Fruit fly (Drosophila melanogaster): ENCODE measurements around the gene CG9356.

CG9356 gene

DNA sequence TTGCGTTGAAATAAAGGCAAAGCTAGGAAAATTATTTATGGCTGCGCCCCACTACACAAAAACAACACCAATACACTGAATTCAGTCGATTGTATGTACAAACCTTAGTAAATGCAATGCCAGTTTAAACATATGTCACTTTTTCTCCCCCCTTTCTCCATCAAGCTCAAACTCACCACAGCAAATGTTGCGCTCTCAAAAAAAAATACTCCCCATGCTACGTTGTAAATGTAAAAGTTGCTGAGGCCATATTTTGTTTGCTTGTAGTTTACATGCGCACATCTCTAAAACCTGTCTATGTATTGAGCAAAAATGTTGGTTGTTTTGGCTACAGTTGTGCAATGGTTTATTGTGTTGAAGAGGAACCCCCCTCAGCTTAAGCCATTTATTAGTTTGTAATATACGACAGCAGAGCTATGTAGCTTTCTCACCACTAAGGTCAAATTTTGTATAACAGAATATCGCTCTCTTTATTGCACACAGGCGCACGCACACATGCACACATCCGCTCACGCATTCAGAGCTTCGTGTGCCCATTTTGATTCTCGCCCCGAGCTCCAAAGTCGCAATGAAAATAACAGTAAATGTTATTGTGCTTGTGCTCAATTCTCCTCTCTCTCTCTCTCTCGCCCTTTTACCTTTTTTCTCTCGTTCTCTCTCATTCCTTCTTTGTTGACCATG is 51.3 kb downstream of the CG9356 start (continued):
- no peak for TF ChIP-seq Neu2 (GFP tag; optimal IDR thresholded peaks at IDR 0.05; ENCODE audit: borderline replicate concordance)
- TF ChIP-seq Hmr (GFP tag; optimal IDR thresholded peaks at IDR 0.05) = no peak
- TF ChIP-seq CTCF (GFP tag; optimal IDR thresholded peaks at IDR 0.05) = no peak
- TF ChIP-seq CG17912 (GFP tag; optimal IDR thresholded peaks at IDR 0.05) = no peak
- no peak for TF ChIP-seq wek (GFP tag; optimal IDR thresholded peaks at IDR 0.05)
- TF ChIP-seq CG4328 (GFP tag; optimal IDR thresholded peaks at IDR 0.05) = no peak
- no peak for TF ChIP-seq gem (tag; optimal IDR thresholded peaks at IDR 0.05)
- TF ChIP-seq gsb (GFP tag; IDR thresholded peaks at IDR 0.05) = no peak
- no peak for TF ChIP-seq CG10959 (GFP tag; IDR thresholded peaks at IDR 0.05)
- TF ChIP-seq gro (GFP tag; optimal IDR thresholded peaks at IDR 0.05) = no peak
- TF ChIP-seq CG11093 (GFP tag; IDR thresholded peaks at IDR 0.05) = no peak
- TF ChIP-seq Lpt (GFP tag; optimal IDR thresholded peaks at IDR 0.05) = no peak
- TF ChIP-seq unpg (GFP tag; optimal IDR thresholded peaks at IDR 0.05) = peak; percentile 8
- no peak for TF ChIP-seq pho (GFP tag; optimal IDR thresholded peaks at IDR 0.05)
- TF ChIP-seq CG15514 (GFP tag; optimal IDR thresholded peaks at IDR 0.05) = no peak
- no peak for TF ChIP-seq CG8290 (GFP tag; optimal IDR thresholded peaks at IDR 0.05)
- no peak for TF ChIP-seq CG8290 (tag; optimal IDR thresholded peaks at IDR 0.05)
- TF ChIP-seq Hr78 (GFP tag; optimal IDR thresholded peaks at IDR 0.05) = peak in 1 of 2 experiments; percentile 95
- TF ChIP-seq HLH54F (GFP tag; optimal IDR thresholded peaks at IDR 0.05) = no peak
- no peak for TF ChIP-seq stc (GFP tag; IDR thresholded peaks at IDR 0.05)
- no peak for TF ChIP-seq pb (GFP tag; optimal IDR thresholded peaks at IDR 0.05)
- peak; percentile 72 for TF ChIP-seq twi (tag; optimal IDR thresholded peaks at IDR 0.05)
- TF ChIP-seq Ptx1 (GFP tag; IDR thresholded peaks at IDR 0.05) = no peak
- no peak for TF ChIP-seq Fer2 (tag; optimal IDR thresholded peaks at IDR 0.05)
- TF ChIP-seq CG34376 (GFP tag; optimal IDR thresholded peaks at IDR 0.05) = peak; percentile 69
- no peak for TF ChIP-seq da (GFP tag; optimal IDR thresholded peaks at IDR 0.05)
- no peak for TF ChIP-seq ken (GFP tag; IDR thresholded peaks at IDR 0.05)

All from whole organism, embryonic.